Worm (Caenorhabditis elegans): ENCODE results near the gene spe-39.

Gene spe-39

ce11 chrV:6784853-6785492 lies at the start of gene spe-39, which contains the start of gene spn-4 (continued):
- TF ChIP-seq nhr-28 (tag; optimal IDR thresholded peaks at IDR 0.05) (peak; percentile 1), ceh-28 (tag; optimal IDR thresholded peaks at IDR 0.05) (no peak), ceh-44 (GFP tag; IDR thresholded peaks at IDR 0.05) (no peak), Y5F2A.4 (GFP tag; optimal IDR thresholded peaks at IDR 0.05) (no peak), nhr-41 (GFP tag; IDR thresholded peaks at IDR 0.05) (no peak), ceh-62 (tag; optimal IDR thresholded peaks at IDR 0.05) (no peak), lin-13 (GFP tag; optimal IDR thresholded peaks at IDR 0.05) (no peak), mxl-2 (GFP tag; conservative IDR thresholded peaks at IDR 0.05) (no peak), F37D6.2 (tag; optimal IDR thresholded peaks at IDR 0.05) (peak; percentile 2), tag-97 (GFP tag; IDR thresholded peaks at IDR 0.05) (no peak), R02D3.7 (tag; optimal IDR thresholded peaks at IDR 0.05) (no peak), lin-1 (GFP tag; IDR thresholded peaks at IDR 0.05) (peak; percentile 43; the same call in 1 of the 2 replicates), F26F4.8 (GFP tag; conservative IDR thresholded peaks at IDR 0.05) (no peak), dmd-8 (GFP tag; IDR thresholded peaks at IDR 0.05) (no peak), ztf-7 (tag; optimal IDR thresholded peaks at IDR 0.05) (no peak), lim-7 (GFP tag; IDR thresholded peaks at IDR 0.05) (no peak), lir-3 (tag; optimal IDR thresholded peaks at IDR 0.05) (no peak), ZK546.5 (tag; optimal IDR thresholded peaks at IDR 0.05) (no peak), cey-2 (tag; optimal IDR thresholded peaks at IDR 0.05; ENCODE audit: borderline replicate concordance, insufficient read depth) (no peak), nhr-25 (tag; optimal IDR thresholded peaks at IDR 0.05; ENCODE audit: borderline replicate concordance, insufficient read depth) (no peak), nhr-42 (GFP tag; IDR thresholded peaks at IDR 0.05) (no peak), F10B5.3 (tag; optimal IDR thresholded peaks at IDR 0.05) (no peak), mes-2 (tag; optimal IDR thresholded peaks at IDR 0.05; ENCODE audit: poor library complexity, severe bottlenecking) (peak; percentile 93), F44E2.7 (GFP tag; IDR thresholded peaks at IDR 0.05) (no peak), saeg-2 (GFP tag; IDR thresholded peaks at IDR 0.05) (no peak), duxl-1 (tag; optimal IDR thresholded peaks at IDR 0.05; ENCODE audit: poor library complexity) (peak; percentile 57), zfp-3 (GFP tag; conservative IDR thresholded peaks at IDR 0.05) (no peak), fos-1 (tag; optimal IDR thresholded peaks at IDR 0.05) (no peak), egl-43 (GFP tag; IDR thresholded peaks at IDR 0.05) (no peak), ceh-20 (GFP tag; IDR thresholded peaks at IDR 0.05) (peak; percentile 47; the same call in 1 of the 2 replicates), aha-1 (tag) (no peak), fkh-10 (GFP tag; optimal IDR thresholded peaks at IDR 0.05) (peak; percentile 22), ceh-82 (tag; optimal IDR thresholded peaks at IDR 0.05) (no peak), nhr-237 (tag; optimal IDR thresholded peaks at IDR 0.05) (no peak), php-3 (GFP tag; IDR thresholded peaks at IDR 0.05) (no peak), snpc-4 (tag; optimal IDR thresholded peaks at IDR 0.05) (no peak), zag-1 (tag; optimal IDR thresholded peaks at IDR 0.05) (no peak), spr-1 (tag; optimal IDR thresholded peaks at IDR 0.05) (peak; percentile 36), ztf-11 (tag; optimal IDR thresholded peaks at IDR 0.05) (no peak), nhr-6 (tag; optimal IDR thresholded peaks at IDR 0.05) (peak; percentile 76), lin-29 (GFP tag; IDR thresholded peaks at IDR 0.05) (no peak), madf-5 (GFP tag; IDR thresholded peaks at IDR 0.05) (no peak), nhr-48 (tag; optimal IDR thresholded peaks at IDR 0.05) (no peak), tra-1 (GFP tag; IDR thresholded peaks at IDR 0.05) (no peak), dpl-1 (GFP tag; optimal IDR thresholded peaks at IDR 0.05) (peak; percentile 94), hlh-11 (tag; optimal IDR thresholded peaks at IDR 0.05) (peak; percentile 39), jun-1 (tag; optimal IDR thresholded peaks at IDR 0.05) (no peak), pha-4 (GFP tag; IDR thresholded peaks at IDR 0.05) (peak; percentile 58; the same call in 1 of the 2 replicates), pha-4 (tag; optimal IDR thresholded peaks at IDR 0.05) (peak; percentile 31), dmd-9 (GFP tag; IDR thresholded peaks at IDR 0.05) (0 out of 2 replicates have a peak, but pooled peaks have one; percentile 6), attf-4 (tag; optimal IDR thresholded peaks at IDR 0.05) (no peak)

Measured in whole organism, L4 larva.